Worm (Caenorhabditis elegans): ENCODE data around the gene T05B4.12.

The T05B4.12 gene

DNA sequence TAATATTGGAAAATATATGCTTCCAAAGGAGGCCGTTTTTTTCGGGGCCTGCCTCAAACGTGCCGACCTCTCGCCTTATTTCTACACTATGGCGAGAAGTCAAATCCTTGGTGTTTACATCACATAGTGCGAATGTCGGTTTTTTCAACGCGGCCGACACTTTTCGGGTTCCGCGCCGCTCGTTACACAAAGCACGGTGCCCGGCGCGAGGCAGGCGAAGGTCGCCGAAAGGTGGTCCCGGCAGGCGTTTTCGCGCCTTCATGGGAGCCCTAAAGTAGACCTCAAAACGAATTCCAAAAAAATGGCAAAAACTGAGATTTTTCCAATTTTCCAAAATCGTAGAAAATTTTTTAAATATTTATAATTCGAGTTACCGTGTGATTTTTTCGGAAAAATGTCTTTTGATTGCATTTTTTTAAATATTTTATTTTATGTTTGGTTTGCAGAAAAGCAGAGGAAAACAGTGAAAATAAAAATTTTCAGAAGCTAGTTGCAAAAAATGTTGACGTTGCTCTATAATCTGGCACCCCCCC is at the start of gene T05B4.12:
Gene T05B4.12 (minus strand): TSS at position 483 of the 533 bp plus-strand sequence.
- no peak for TF ChIP-seq unc-62 (GFP tag; optimal IDR thresholded peaks at IDR 0.05)

DNA sequence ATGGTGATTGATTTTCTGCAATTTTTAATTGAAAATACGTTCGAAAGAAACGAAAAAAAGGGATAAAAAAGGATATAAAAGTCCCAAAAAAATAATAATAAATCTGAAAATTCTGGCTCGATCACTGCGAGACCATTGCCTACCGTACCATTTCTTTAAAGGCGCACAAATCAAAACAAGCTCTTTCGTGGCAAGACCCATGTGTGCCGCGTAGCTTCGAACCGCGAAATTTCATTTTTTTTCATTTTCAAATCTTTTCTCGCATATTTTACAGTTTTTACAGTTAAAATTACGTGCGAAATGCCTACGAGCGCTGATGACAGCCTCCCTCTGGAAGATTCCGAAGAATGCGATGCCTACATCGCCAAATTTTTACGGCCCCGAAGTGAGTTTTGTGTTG is 49.8 kb upstream of the T05B4.12 start, which contains the start of the genes coh-4 and pid-5:
Gene coh-4 (minus strand): TSS at position 17 of the 400 bp plus-strand sequence.
Gene pid-5 (plus strand): TSS at position 259 of the 400 bp plus-strand sequence.
- no peak for TF ChIP-seq unc-62 (GFP tag; optimal IDR thresholded peaks at IDR 0.05)

DNA sequence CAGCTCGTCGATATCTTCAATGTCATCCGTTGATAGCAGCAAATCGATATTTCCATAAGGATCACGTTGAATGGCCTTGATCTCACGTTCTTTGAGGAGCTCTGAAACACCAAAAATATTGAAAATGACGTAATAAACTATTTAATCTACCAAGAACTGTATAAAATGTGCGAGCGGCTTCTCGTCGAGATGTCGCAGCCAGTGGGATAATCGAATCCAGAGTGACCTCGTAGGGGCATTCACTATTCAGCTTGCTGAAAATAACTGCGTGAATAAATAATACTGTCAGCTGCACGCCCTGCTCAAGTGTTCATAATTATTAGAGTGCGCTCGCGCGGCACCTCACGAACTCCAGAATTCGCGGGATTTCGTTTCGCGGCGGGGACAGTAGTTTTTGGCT is 44.3 kb upstream of the T05B4.12 start, which contains the start of gene Y45G5AM.7:
Gene Y45G5AM.7 (minus strand): TSS at position 101 of the 400 bp plus-strand sequence.
- TF ChIP-seq unc-62 (GFP tag; optimal IDR thresholded peaks at IDR 0.05): no peak

DNA sequence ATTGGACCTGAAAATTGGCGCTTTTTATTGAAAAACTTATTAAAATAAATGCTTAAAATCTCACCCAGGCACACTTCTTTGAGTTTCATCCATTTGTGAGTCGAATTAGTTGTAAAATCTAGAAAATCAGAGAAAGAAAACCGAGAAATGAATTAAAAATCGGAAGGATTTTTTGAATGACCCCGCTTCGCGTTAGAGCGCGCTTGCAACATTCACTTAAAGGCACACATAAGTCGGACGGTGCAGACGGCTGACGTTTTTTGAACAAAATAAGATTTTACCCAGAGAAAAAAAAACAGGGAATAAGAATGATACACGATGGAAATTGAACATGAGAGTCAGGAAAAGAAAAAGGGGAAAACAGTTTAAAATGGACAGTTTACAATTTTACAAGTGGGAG is 43.8 kb upstream of the T05B4.12 start:
- TF ChIP-seq unc-62 (GFP tag; optimal IDR thresholded peaks at IDR 0.05): no peak

DNA sequence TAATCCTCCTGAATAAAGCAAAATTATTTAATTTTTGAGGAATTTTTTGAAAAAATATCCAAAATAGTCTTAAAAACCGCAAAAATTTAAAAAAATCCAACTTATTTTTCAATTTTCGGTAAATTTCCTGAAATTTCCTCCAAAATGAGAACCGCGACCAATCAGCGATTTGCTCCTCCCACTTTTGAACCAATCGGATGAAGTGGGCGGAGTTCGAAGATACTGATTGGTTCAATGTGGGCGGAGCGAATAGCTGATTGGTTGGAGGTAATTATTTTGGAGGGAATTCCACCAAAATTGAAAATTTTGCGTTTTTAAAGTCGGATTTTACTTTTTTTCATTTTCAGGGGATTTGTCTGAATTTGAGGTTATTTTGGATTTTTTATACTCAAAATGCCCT is 42.2 kb upstream of the T05B4.12 start:
- TF ChIP-seq unc-62 (GFP tag; optimal IDR thresholded peaks at IDR 0.05): no peak

DNA sequence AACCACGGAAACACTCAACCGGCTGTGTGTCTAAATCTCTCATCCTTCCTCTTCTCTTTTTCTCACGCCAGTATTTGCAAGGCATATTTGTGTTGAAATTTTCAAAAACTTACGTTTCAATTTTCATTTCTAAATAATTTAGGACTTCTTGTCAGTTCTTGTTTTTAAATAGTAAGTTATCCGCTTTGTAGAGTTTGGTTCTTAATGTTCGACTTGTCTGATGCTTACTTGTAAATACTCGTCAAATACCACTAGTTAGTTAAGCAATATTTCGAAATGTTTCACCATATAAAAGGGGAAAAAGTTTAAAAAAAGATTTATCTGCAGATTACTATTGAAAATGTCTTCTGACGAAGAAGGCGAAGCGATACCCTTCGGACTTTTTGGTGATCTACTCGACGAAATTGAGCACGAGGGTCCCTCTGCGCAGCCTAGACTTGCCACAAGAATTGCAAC is 38.7 kb upstream of the T05B4.12 start, which contains the start of gene Y45G5AM.3:
Gene Y45G5AM.3 (plus strand): TSS at position 51 of the 456 bp plus-strand sequence.
- no peak for TF ChIP-seq unc-62 (GFP tag; optimal IDR thresholded peaks at IDR 0.05)

DNA sequence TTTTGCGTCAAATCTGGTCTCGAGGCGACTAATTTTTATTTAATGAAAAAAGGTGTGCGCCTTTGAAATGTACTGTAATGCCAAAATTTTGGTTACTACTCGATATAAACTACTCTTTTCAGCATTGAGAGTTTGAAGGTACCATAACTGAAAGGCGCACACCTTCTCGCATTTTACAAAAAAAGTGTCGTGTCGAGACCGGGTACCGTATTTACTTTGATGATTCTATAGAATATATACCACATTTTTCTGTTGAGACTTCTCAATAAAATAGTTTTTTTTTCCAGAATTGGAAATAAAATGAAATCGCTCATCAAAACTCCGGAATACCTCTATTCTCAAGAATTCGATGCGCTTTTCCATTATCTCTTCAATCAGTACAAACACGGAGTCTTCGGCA is 37.1 kb upstream of the T05B4.12 start, which contains the start of gene Y45G5AM.4:
Gene Y45G5AM.4 (plus strand): TSS at position 301 of the 400 bp plus-strand sequence.
- TF ChIP-seq unc-62 (GFP tag; optimal IDR thresholded peaks at IDR 0.05): no peak

DNA sequence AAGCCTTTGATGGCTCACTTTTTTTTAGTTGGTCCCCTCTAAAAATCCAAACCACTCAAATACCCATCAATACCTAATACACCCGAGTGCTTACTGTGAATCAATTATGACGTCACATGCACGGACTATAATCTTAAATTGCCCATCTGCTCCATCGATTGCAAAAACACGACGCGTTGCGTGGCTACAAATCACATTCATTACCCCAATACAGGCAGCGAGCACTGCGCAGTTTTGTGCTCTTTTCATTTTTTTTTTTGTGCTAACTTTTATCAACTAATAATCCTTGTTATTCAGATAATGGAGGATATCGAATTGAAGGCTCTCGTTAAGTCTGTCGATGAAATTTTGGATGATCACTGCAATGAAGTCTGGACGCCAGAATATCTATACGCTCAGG is 34.3 kb upstream of the T05B4.12 start, which contains the start of gene Y45G5AM.5:
Gene Y45G5AM.5 (plus strand): TSS at position 301 of the 400 bp plus-strand sequence.
- no peak for TF ChIP-seq unc-62 (GFP tag; optimal IDR thresholded peaks at IDR 0.05)

DNA sequence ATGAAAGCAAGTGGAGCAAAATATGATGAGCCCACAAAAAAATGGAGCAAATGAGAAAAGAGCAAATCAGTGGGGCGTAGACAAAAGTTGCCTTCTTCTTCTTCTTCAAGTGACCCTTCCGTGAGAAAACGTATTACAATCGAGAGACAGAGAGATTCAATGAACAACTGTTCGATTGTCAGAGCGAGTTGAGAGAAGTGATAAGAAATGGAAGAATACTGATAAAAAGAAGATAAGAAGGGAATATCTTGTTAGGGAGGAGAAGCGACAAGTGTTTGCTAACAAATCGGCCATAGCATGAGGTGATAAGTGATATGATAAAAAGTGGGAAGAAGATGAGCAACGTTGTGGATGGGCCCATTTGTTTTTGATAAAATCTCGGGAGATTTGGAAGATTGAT is 31.5 kb upstream of the T05B4.12 start:
- TF ChIP-seq unc-62 (GFP tag; optimal IDR thresholded peaks at IDR 0.05): no peak

DNA sequence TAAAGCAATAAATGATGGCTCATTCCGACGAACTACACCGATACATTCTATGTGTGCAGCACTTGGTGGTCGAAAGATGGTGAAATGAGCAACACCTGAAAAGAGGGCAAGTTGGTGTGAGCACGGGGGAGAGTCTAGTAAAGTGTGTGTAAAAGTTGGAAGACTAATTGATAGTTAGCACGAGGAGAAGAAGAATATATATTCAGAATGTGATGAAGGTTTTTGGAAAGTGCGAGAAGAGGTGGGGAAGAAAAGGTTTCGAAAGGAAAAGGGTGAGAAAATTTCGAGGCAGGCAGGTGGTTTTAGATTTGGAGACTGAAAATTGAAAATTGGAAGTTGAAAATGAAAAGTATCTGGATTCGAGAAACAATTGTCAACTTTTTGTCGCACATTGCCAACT is 26.4 kb upstream of the T05B4.12 start, which contains the start of gene Y45G5AM.6:
Gene Y45G5AM.6 (minus strand): TSS at position 101 of the 400 bp plus-strand sequence.
- TF ChIP-seq unc-62 (GFP tag; optimal IDR thresholded peaks at IDR 0.05): no peak

DNA sequence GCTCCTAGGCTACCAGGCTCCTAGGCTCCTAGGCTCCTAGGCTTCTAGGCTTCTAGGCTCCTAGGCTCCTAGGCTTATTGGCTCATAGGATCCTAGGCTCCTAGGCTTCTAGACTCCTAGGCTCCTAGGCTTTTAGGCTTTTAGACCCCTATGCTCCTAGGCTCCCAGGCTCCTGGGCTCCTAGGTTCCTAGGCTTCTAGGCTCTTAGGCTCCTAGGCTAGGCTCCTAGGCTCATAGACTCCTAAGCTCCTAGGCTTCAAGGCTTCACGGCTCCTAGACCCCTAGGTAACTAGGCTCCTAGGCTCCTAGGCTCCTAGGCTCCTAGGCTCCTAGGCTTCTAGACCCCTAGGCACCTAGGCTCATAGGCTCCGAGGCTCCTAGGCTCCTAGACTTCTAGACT is 25.6 kb upstream of the T05B4.12 start:
- TF ChIP-seq unc-62 (GFP tag; optimal IDR thresholded peaks at IDR 0.05): no peak

DNA sequence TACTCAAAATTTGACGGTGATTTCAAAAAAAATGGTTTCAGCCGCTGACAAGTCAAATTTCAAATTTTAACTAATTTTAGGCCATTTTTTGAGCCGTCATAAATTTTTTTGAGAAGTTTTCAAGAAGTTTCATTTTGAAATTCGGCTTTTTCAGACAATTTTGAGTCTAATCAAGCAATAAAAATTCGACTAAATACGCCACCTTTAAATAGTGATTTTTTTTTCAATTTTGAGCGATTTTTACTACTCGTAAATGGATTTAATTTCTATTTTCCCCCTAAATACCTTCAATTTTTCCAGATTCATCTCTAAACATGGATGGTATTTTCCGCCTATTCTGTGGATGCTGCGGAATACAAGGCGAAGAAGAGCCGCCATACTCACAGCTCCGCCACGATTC is 18.4 kb upstream of the T05B4.12 start, which contains the start of gene Y45G5AL.1:
Gene Y45G5AL.1 (plus strand): TSS at position 301 of the 400 bp plus-strand sequence.
- no peak for TF ChIP-seq unc-62 (GFP tag; optimal IDR thresholded peaks at IDR 0.05)

DNA sequence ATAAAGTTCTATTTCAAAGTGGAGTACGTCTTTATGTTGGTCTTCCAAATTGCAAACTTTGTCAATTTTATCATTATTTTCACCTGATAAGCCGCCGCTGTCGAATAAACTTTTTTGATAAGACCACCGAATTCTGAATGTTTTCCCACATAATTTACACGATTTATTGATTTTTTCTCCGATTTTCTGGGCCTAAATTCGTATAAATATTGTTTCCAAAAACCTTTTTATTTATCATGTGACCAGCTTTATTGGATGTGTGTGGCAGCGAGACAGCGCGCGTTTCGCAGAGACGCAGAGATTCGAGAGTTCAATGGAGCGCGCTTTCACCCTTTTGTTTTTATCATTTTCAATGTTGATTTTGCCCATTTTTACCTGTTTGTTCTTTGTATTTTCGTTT is 17.2 kb upstream of the T05B4.12 start:
- no peak for TF ChIP-seq unc-62 (GFP tag; optimal IDR thresholded peaks at IDR 0.05)

DNA sequence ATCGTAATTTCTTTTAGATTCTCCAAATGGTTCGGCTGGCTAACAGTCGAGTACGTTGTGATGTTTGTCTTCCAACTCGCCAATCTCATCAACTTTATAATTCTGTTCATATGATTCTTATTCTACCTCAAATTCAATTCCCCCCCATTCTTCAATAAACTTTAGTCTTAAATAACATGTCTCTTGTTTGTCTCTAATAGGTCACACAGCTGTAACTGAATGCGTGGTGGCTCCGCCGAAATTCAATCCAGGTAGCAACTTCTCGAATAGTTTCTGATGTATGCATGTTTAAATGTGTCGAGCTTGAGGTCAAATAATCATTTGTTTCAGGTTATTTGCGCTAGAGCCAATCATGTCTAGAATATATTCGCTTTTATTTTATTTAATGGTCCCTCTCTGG is 12.9 kb upstream of the T05B4.12 start, which contains the start of gene lgc-29:
Gene lgc-29 (plus strand): TSS at position 301 of the 400 bp plus-strand sequence.
- TF ChIP-seq unc-62 (GFP tag; optimal IDR thresholded peaks at IDR 0.05): no peak

DNA sequence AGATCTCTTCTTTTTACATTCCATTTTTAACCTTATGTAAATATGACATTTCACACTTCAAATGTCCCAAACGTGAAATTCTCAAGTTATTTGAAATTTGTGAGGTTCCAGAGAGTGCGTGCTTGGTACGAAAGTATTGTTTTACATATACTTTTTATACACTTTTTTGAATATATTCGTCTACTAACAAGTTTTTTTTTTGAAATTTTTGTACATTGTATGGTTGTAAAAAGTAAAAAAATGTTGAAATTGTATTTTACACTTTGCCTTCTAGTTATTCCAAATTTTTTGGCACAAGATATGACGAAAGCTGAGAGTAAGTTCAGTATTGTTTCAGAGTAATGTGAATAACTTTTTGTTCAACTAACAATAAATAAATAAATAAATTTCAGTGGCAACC is 8.9 kb upstream of the T05B4.12 start, which contains the start of gene lgc-1:
Gene lgc-1 (plus strand): TSS at position 301 of the 400 bp plus-strand sequence.
- TF ChIP-seq unc-62 (GFP tag; optimal IDR thresholded peaks at IDR 0.05): no peak

DNA sequence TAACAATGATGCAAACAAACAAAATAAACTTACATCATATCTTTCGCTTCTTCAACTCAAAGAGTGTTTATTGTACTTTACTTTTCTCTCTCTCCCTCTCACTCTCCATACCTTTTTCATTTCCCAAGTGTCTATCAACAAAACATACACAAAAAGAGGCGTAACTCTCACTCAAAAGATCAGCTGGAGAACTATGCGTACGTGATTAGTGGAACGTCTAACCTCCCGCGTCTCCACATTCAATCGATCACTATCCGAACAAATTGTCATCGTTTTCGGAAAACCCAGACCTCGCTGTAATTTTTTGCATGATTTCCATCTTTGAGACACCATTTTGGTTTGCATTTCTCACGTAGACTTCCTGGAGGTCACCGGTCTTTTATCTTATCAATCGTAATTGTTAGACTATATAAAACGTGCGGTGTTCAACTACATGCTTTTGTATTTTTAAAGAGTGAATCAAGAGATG is 5.7 kb upstream of the T05B4.12 start, which contains the start of gene nhr-57:
Gene nhr-57 (plus strand): TSS at position 419 of the 469 bp plus-strand sequence.
- TF ChIP-seq unc-62 (GFP tag; optimal IDR thresholded peaks at IDR 0.05): no peak

DNA sequence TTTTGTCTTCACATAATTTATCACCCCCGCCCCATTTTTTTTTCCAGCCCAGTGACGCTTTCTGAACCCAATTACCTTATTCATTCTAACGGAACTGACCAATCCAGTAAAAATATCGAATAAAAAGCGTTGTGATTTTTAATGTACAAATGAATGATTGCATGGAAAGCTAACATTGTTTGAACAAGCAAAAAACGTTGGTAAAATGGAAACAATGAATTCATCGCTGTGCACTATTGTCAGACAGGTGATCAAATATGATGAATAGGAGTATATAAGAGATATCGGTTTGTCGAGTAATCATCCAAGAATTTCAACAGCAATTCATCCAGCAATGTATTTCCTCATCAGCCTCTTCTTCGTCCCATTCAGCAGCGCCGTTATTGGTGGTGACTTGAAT is 3.8 kb upstream of the T05B4.12 start, which contains the start of gene phat-4:
Gene phat-4 (plus strand): TSS at position 301 of the 400 bp plus-strand sequence.
- no peak for TF ChIP-seq unc-62 (GFP tag; optimal IDR thresholded peaks at IDR 0.05)

Data from whole organism, dauer.